Worm (Caenorhabditis elegans): Measurements from ENCODE around the gene phf-32.

phf-32 gene

DNA sequence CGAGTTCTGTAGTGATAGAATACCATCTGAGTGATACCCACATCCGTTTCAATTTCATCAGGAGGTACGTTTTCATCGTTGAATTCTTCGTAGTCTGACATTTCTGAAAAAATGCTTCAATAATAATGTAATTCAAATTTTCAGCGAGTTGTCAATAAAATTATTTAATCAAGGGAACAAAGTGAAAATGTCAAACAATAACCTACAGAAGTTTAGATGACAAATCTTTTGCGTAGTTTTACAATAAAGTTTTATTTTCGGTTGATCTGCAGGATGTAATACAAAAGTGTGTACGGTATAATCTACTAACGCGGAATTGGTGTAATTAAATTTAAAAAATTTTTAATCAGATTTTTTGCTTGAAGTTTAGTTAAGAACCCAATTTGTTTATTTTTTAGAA lies 18.4 kb upstream of the phf-32 start, which contains the start of gene C04B4.5:
C04B4.5 (minus strand) TSS at position 101 of the 400 bp plus-strand sequence.
- TF ChIP-seq nhr-90 (tag; optimal IDR thresholded peaks at IDR 0.05) (no peak), madf-3 (GFP tag; IDR thresholded peaks at IDR 0.05) (no peak)

DNA sequence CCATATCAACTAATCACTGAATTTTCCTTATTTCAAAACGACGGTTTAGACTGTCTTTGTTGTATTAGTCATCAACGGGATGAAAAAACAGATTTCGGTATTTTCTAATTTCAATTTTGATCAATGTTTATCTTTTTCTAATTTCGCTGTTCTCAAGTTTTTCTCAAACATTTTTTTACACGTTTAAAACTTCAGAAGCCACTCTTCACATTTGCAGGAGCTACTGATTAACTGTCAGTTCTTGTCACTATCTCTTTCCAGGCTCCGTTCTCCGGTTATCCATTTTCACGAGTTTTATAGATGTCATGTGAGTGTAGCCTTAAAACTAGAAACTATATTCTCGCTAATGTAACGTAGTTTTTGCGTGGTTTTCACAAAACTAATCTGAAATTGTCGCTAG lies 16.1 kb upstream of the phf-32 start, which contains the start of gene C04B4.4:
C04B4.4 (plus strand) TSS at position 301 of the 400 bp plus-strand sequence.
- TF ChIP-seq sea-2 (GFP tag; IDR thresholded peaks at IDR 0.05) (no peak), mxl-1 (tag; optimal IDR thresholded peaks at IDR 0.05) (no peak), rpc-1 (optimal IDR thresholded peaks at IDR 0.05) (no peak), rpc-1 (tag; optimal IDR thresholded peaks at IDR 0.05) (no peak), let-526 (GFP tag; IDR thresholded peaks at IDR 0.05) (no peak), lsl-1 (GFP tag; optimal IDR thresholded peaks at IDR 0.05) (no peak), ztf-26 (tag; optimal IDR thresholded peaks at IDR 0.05) (no peak), F33H1.4 (GFP tag; IDR thresholded peaks at IDR 0.05) (no peak), lag-1 (GFP tag; IDR thresholded peaks at IDR 0.05) (no peak), egl-44 (GFP tag; IDR thresholded peaks at IDR 0.05) (no peak), rec-8 (tag; optimal IDR thresholded peaks at IDR 0.05) (no peak), atf-7 (tag; optimal IDR thresholded peaks at IDR 0.05) (no peak), Y56A3A.18 (GFP tag; IDR thresholded peaks at IDR 0.05) (no peak), D2030.7 (GFP tag; IDR thresholded peaks at IDR 0.05) (no peak), mel-28 (tag; optimal IDR thresholded peaks at IDR 0.05; ENCODE audit: borderline replicate concordance) (no peak), F23B12.7 (tag; optimal IDR thresholded peaks at IDR 0.05; ENCODE audit: insufficient read depth) (no peak)

DNA sequence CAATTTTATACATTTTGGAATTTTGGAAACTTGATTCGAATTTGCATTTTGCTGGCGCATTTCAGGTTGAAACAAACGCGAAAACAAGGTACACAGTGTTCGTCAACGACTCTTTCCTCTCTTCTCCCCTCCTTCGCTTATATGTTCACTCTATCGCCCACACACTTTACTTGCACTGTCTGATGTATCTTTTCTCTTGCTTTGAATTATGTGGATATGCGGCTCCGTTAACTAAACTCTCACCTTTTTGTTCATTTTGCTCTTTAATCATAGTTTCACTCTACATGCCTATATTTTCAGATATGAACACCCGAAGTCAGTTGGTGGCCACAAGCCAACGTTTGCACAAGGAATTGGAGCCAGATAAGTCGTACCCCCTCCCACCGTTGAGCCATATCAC lies 12.4 kb upstream of the phf-32 start, which contains the start of gene W06D11.1:
W06D11.1 (plus strand) TSS at position 301 of the 400 bp plus-strand sequence.
- TF ChIP-seq C06A6.2 (GFP tag; conservative IDR thresholded peaks at IDR 0.05) (no peak), rcor-1 (GFP tag; IDR thresholded peaks at IDR 0.05) (no peak), attf-5 (GFP tag; optimal IDR thresholded peaks at IDR 0.05) (no peak), unc-62 (GFP tag; optimal IDR thresholded peaks at IDR 0.05) (no peak), hlh-26 (GFP tag; conservative IDR thresholded peaks at IDR 0.05) (no peak), zfh-2 (GFP tag; conservative IDR thresholded peaks at IDR 0.05) (no peak), C17E4.6 (GFP tag; IDR thresholded peaks at IDR 0.05) (no peak), madf-8 (GFP tag; conservative IDR thresholded peaks at IDR 0.05) (no peak), nfya-1 (tag; optimal IDR thresholded peaks at IDR 0.05; ENCODE audit: borderline replicate concordance, insufficient read depth) (no peak)

DNA sequence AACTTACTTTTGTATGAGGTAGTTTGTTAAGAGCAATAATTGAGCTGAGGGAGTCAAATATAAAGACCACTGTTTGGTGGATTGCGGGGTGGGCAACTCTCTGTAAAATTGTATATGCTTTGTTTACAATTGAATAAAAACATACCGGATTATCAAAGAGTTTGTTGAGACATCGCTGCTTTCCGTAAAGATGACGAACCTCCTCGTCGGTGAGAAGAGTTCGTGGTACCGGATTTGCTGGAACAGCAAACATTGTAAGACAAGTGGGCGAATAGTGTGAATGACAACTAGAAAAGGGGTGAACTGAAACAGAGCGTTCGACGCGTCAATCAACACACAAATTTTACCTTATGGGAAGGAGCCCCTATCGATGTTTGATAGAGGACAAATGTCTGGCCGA lies 10.3 kb upstream of the phf-32 start, which contains the start of gene W06D11.2:
W06D11.2 (minus strand) TSS at position 339 of the 400 bp plus-strand sequence.
- TF ChIP-seq him-1 (tag; optimal IDR thresholded peaks at IDR 0.05) = no peak
- TF ChIP-seq athp-1 (tag; optimal IDR thresholded peaks at IDR 0.05) = no peak
- TF ChIP-seq fkh-3 (tag; optimal IDR thresholded peaks at IDR 0.05) = no peak
- TF ChIP-seq nhr-179 (tag; optimal IDR thresholded peaks at IDR 0.05) = no peak

DNA sequence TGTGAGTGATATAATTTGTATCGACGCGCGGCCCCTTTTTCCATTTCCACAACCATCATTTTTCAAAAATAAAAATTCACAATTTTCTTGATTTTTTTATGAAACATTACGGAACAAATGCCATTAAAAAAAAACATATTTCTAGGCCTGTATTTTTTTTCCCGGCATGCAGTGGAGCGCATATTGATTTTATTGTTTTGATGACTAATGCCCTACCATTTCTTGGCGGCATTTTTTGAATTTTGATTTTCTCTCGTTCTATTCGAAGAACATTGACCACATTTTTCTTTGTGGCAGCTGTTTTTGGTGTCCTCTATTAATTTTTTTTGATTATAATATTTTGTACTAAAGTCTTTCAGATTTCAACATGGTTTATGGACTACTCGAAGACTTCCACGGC lies 8.3 kb upstream of the phf-32 start, which contains the start of gene W06D11.3:
W06D11.3 (plus strand) TSS at position 360 of the 400 bp plus-strand sequence.
- TF ChIP-seq madf-8 (GFP tag; conservative IDR thresholded peaks at IDR 0.05) (peak; percentile 78), B0019.2 (GFP tag; conservative IDR thresholded peaks at IDR 0.05) (no peak), mes-4 (tag; optimal IDR thresholded peaks at IDR 0.05) (no peak), hmg-1.2 (GFP tag; IDR thresholded peaks at IDR 0.05) (peak; percentile 26; the same call in 1 of the 2 replicates), fkh-3 (tag; optimal IDR thresholded peaks at IDR 0.05) (no peak), F37B4.10 (GFP tag; IDR thresholded peaks at IDR 0.05) (no peak), madf-6 (GFP tag; IDR thresholded peaks at IDR 0.05) (peak; percentile 69), cebp-1 (GFP tag; IDR thresholded peaks at IDR 0.05) (no peak), cebp-1 (tag; optimal IDR thresholded peaks at IDR 0.05) (no peak), efl-1 (GFP tag; optimal IDR thresholded peaks at IDR 0.05) (peak; percentile 73)
